Worm (Caenorhabditis elegans): Measurements from ENCODE around the gene T27E7.4.

DNA sequence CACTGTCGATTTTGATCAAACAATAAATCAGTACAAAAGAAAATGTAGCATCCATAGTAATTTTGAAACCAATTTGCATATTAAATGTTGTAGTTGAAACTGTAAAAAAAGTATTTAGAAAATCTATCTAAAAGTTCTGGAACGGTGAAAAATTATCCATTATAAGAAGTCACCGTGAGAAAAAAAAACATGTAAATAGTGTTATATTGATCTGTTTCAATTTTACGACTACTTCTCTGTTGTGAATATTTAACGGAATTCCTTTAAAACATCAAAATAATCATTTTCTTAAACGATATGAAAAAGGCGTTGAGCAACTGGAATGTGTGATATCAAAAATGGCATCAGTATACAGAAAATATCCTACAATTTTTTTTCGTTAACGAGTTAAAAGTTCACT is 14.4 kb upstream of the T27E7.4 start, which contains the start of gene T27E7.9:
- TF ChIP-seq him-1 (tag; optimal IDR thresholded peaks at IDR 0.05) (no peak), dao-5 (tag; optimal IDR thresholded peaks at IDR 0.05) (no peak)
